Worm (Caenorhabditis elegans): ENCODE measurements around the gene rps-13.

Gene rps-13

DNA sequence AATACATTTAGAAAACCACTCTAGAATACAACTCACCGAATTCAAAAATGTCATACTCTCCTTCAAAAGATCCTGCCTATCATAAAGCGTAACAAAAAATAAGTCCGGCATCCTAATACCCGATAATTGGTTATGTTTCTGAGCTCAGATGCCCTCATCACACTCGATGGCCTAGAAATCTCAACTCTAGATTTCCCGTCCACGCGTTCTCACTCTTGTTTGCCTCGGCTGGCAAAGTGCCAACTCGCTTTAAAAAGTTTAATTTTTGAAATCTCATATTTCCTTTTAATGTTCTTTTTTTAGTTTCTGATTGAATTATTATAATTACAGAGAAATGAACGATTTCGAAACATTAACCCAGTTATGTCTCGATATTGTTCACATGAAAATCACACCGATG is 7.1 kb downstream of the rps-13 start, which contains the start of the genes C56G2.15 and thoc-2:
Gene C56G2.15 (minus strand): TSS at position 188 of the 400 bp plus-strand sequence.
Gene thoc-2 (plus strand): TSS at position 331 of the 400 bp plus-strand sequence.
- TF ChIP-seq cebp-1 (GFP tag; IDR thresholded peaks at IDR 0.05): no peak
- TF ChIP-seq cebp-1 (tag; optimal IDR thresholded peaks at IDR 0.05): peak; percentile 16
- TF ChIP-seq F57A8.1 (GFP tag; optimal IDR thresholded peaks at IDR 0.05): no peak
- no peak for TF ChIP-seq let-607 (tag; optimal IDR thresholded peaks at IDR 0.05)
- TF ChIP-seq lsl-1 (GFP tag; optimal IDR thresholded peaks at IDR 0.05): peak; percentile 10
- no peak for TF ChIP-seq athp-1 (tag; optimal IDR thresholded peaks at IDR 0.05)
- TF ChIP-seq hmg-1.2 (GFP tag; IDR thresholded peaks at IDR 0.05): 0 out of 2 replicates have a peak, but pooled peaks have one; percentile 14

DNA sequence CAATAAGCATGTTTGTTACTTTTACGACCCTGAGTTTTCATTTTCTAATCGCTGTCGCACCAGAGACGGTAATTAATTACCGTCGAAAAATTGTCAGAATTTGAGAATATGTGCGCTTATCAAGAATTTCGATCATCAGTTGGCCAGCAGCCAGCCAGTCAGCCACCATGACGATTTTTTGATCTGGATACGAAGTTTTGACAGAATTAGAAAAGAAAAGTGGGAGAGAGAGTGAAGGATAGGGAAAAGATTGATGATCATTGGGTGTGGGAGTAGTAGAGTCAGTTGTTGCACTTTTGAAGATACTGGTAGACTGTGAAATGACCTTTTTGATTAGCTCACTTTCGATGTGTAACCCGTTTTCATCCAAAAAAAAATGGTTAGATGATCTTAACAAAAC is 10.4 kb downstream of the rps-13 start:
- TF ChIP-seq sdz-38 (tag; optimal IDR thresholded peaks at IDR 0.05): no peak

DNA sequence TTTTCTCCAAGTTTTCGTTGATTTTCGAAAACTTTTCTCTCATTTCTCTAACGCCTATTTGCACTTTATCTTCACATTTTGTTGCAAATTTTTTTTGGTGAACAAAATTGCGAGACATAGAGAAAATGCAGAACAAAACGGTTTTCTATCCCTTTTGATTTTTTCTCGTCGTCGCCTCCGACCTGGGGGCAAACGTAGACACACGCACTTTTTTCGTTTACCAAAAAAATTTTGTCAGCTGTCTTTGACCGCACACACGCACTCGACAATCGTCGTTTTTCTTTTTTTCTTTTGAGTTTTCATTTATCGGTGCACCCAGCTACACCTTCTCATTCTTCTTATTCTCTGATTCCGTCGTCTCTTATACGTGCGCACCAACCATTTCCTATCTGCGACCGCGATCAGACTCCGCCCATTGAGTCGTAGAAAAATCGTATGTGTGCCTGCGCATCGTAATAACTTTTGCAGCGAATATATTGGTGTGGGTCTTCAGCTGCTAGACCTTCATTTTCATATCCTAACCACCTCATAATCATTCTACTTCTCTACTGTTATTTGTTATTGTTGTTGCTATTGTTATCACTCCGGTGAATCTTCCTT is 12.4 kb downstream of the rps-13 start:
- TF ChIP-seq repo-1 (tag; optimal IDR thresholded peaks at IDR 0.05) (peak; percentile 24), ztf-26 (tag; optimal IDR thresholded peaks at IDR 0.05) (peak; percentile 61), lin-26 (GFP tag; IDR thresholded peaks at IDR 0.05) (0 out of 2 replicates have a peak, but pooled peaks have one; percentile 28), ccch-3 (GFP tag; optimal IDR thresholded peaks at IDR 0.05) (no peak), snpc-1.3 (tag; optimal IDR thresholded peaks at IDR 0.05; ENCODE audit: insufficient read depth) (no peak), Y53G8AR.9 (GFP tag; conservative IDR thresholded peaks at IDR 0.05) (no peak), nhr-80 (tag; optimal IDR thresholded peaks at IDR 0.05) (peak; percentile 58), somi-1 (GFP tag; optimal IDR thresholded peaks at IDR 0.05) (peak; percentile 65), lin-40 (tag; optimal IDR thresholded peaks at IDR 0.05) (peak; percentile 53)

DNA sequence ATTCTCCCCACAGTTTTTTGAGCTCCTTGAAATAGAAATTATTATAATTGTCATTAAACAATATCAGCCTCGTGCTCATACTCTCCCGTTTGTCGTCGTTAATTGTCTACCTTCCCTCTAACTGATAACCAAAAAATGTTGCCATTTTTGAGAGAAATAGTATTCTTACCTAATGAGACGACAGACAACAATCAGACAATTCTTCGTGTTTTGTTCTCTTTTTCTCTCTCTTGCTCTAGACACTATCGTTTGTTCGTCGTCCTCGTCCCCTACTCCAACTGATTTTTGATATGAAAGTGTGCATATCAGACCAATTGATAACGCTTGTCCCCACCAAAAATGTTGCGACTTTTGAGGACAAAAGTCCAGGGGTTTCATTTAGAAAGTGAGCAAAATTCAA is 13.2 kb downstream of the rps-13 start:
- no peak for TF ChIP-seq die-1 (tag; optimal IDR thresholded peaks at IDR 0.05)
- TF ChIP-seq ekl-4 (GFP tag; IDR thresholded peaks at IDR 0.05): no peak
- TF ChIP-seq ceh-58 (GFP tag; IDR thresholded peaks at IDR 0.05): no peak
- no peak for TF ChIP-seq ceh-100 (GFP tag; IDR thresholded peaks at IDR 0.05)
- TF ChIP-seq atf-7 (tag; optimal IDR thresholded peaks at IDR 0.05): peak; percentile 47
- no peak for TF ChIP-seq cebp-1 (GFP tag; IDR thresholded peaks at IDR 0.05)
- peak; percentile 33 for TF ChIP-seq cebp-1 (tag; optimal IDR thresholded peaks at IDR 0.05)
- TF ChIP-seq tbp1 (GFP tag; optimal IDR thresholded peaks at IDR 0.05): peak; percentile 10
- no peak for TF ChIP-seq Y53G8AR.9 (GFP tag; conservative IDR thresholded peaks at IDR 0.05)
- peak; percentile 11 for TF ChIP-seq tlf-1 (GFP tag; optimal IDR thresholded peaks at IDR 0.05)
- peak; percentile 26 for TF ChIP-seq madf-10 (tag; optimal IDR thresholded peaks at IDR 0.05)
- TF ChIP-seq ztf-22 (GFP tag; optimal IDR thresholded peaks at IDR 0.05): peak; percentile 37
- no peak for TF ChIP-seq him-1 (tag; optimal IDR thresholded peaks at IDR 0.05)
- no peak for TF ChIP-seq B0035.1 (tag; optimal IDR thresholded peaks at IDR 0.05)
- no peak for TF ChIP-seq rec-8 (tag; optimal IDR thresholded peaks at IDR 0.05)
- peak; percentile 25; the same call in 1 of the 2 replicates for TF ChIP-seq hmg-1.2 (GFP tag; IDR thresholded peaks at IDR 0.05)
- TF ChIP-seq rcor-1 (GFP tag; IDR thresholded peaks at IDR 0.05): no peak
- TF ChIP-seq zim-3 (tag; optimal IDR thresholded peaks at IDR 0.05): no peak
- no peak for TF ChIP-seq snpc-1.3 (tag; optimal IDR thresholded peaks at IDR 0.05; ENCODE audit: insufficient read depth)
- TF ChIP-seq ets-4 (GFP tag; optimal IDR thresholded peaks at IDR 0.05): peak; percentile 41
- TF ChIP-seq T07F8.4 (tag; optimal IDR thresholded peaks at IDR 0.05): no peak
- TF ChIP-seq let-607 (tag; optimal IDR thresholded peaks at IDR 0.05): peak in 1 of 2 experiments; percentile 1
- peak; percentile 98 for TF ChIP-seq nhr-80 (tag; optimal IDR thresholded peaks at IDR 0.05)
- no peak for TF ChIP-seq bed-1 (GFP tag; IDR thresholded peaks at IDR 0.05)
- TF ChIP-seq nfyb-1 (GFP tag; IDR thresholded peaks at IDR 0.05): 0 out of 2 replicates have a peak, but pooled peaks have one; percentile 10

Measured in whole organism, young adult.